Worm (Caenorhabditis elegans) whole organism, L2 larva: Measurements from ENCODE around the gene R01H2.1.

Experiments
- C34F6.9 ChIP-seq: fragments of 150-350 bp; optimal IDR thresholded peaks from 2 replicates; lab custom pipeline; 2014; ENCODE audit warnings: missing biosample characterization, missing genetic modification characterization
- F13H6.1 ChIP-seq: sonication (generic microtip); optimal IDR thresholded peaks from 2 replicates; lab custom pipeline; 2016; ENCODE audit warnings: missing genetic modification characterization, missing compliant biosample characterization
- R02D3.7 ChIP-seq: fragments of 150-350 bp; optimal IDR thresholded peaks from 2 replicates; lab custom pipeline; 2014; ENCODE audit warnings: missing biosample characterization, missing genetic modification characterization
- Y55F3AM.14 ChIP-seq: fragments of 200-800 bp; sonication (Bioruptor generic); optimal IDR thresholded peaks from 2 replicates; lab custom pipeline; 2018; ENCODE audit warnings: mild to moderate bottlenecking, missing genetic modification characterization, missing compliant biosample characterization
- ZK546.5 ChIP-seq: sonication (generic microtip); optimal IDR thresholded peaks from 2 replicates; lab custom pipeline; 2017; ENCODE audit warnings: missing biosample characterization, missing genetic modification characterization
- alr-1 ChIP-seq: fragments of 150-350 bp; optimal IDR thresholded peaks from 2 replicates; lab custom pipeline; 2014; ENCODE audit warnings: missing biosample characterization, missing genetic modification characterization
- aly-2 ChIP-seq: fragments of 150-350 bp; optimal IDR thresholded peaks from 2 replicates; lab custom pipeline; 2014; ENCODE audit warnings: missing biosample characterization, missing genetic modification characterization
- ama-1 ChIP-seq: fragments of 150-350 bp; optimal IDR thresholded peaks from 2 replicates; lab custom pipeline; 2018; ENCODE audit warnings: inconsistent platforms
- blmp-1 ChIP-seq: sonication (generic microtip); optimal IDR thresholded peaks from 2 replicates; lab custom pipeline; 2017; ENCODE audit warnings: missing genetic modification characterization, mild to moderate bottlenecking, missing compliant biosample characterization, antibody characterized with exemption, moderate library complexity; ENCODE audit not compliant: insufficient read depth
- dmd-4 ChIP-seq: sonication (generic microtip); optimal IDR thresholded peaks from 2 replicates; lab custom pipeline; 2017; ENCODE audit warnings: missing biosample characterization, missing genetic modification characterization
- egl-27 ChIP-seq: sonication (generic microtip); optimal IDR thresholded peaks from 3 replicates; lab custom pipeline; 2017; ENCODE audit warnings: missing biosample characterization, missing genetic modification reagents, missing genetic modification characterization
- elt-3 ChIP-seq: sonication (generic microtip); optimal IDR thresholded peaks from 2 replicates; lab custom pipeline; 2017; ENCODE audit warnings: missing biosample characterization, missing genetic modification characterization
- fos-1 ChIP-seq: fragments of 150-350 bp; optimal IDR thresholded peaks from 2 replicates; lab custom pipeline; 2014; ENCODE audit warnings: missing biosample characterization, missing genetic modification characterization
- gmeb-1 ChIP-seq: fragments of 150-350 bp; optimal IDR thresholded peaks from 2 replicates; lab custom pipeline; 2014; ENCODE audit warnings: missing biosample characterization, missing genetic modification characterization
- lin-11 ChIP-seq: fragments of 150-350 bp; sonication (generic microtip); optimal IDR thresholded peaks from 2 replicates; lab custom pipeline; 2014; ENCODE audit warnings: missing biosample characterization, missing genetic modification characterization, inconsistent platforms, mixed read lengths
- lin-13 ChIP-seq: fragments of 150-350 bp; optimal IDR thresholded peaks from 2 replicates; lab custom pipeline; 2014; ENCODE audit warnings: missing biosample characterization, missing genetic modification reagents, missing genetic modification characterization
- lin-39 ChIP-seq: fragments of 150-350 bp; optimal IDR thresholded peaks from 2 replicates; lab custom pipeline; 2014; ENCODE audit warnings: missing biosample characterization, missing genetic modification reagents, missing genetic modification characterization
- lsy-2 ChIP-seq, 2 experiments: fragments of 150-350 bp in 1 of 2; sonication (generic microtip) in 1 of 2; optimal IDR thresholded peaks; 2 replicates each; lab custom pipeline; 2014 to 2017; ENCODE audit warnings: missing biosample characterization in 2 of 2, missing genetic modification characterization in 2 of 2
- mbf-1 ChIP-seq: sonication (generic microtip); optimal IDR thresholded peaks from 2 replicates; lab custom pipeline; 2017; ENCODE audit warnings: missing biosample characterization, missing genetic modification characterization
- nhr-10 ChIP-seq: sonication (generic microtip); optimal IDR thresholded peaks from 2 replicates; lab custom pipeline; 2017; ENCODE audit warnings: missing biosample characterization, missing genetic modification characterization
- nhr-11 ChIP-seq: fragments of 150-350 bp; optimal IDR thresholded peaks from 2 replicates; lab custom pipeline; 2014; ENCODE audit warnings: missing biosample characterization, missing genetic modification characterization
- nhr-12 ChIP-seq: fragments of 150-350 bp; optimal IDR thresholded peaks from 2 replicates; lab custom pipeline; 2014; ENCODE audit warnings: missing biosample characterization, missing genetic modification characterization
- nhr-129 ChIP-seq: fragments of 150-350 bp; optimal IDR thresholded peaks from 2 replicates; lab custom pipeline; 2014; ENCODE audit warnings: missing biosample characterization, missing genetic modification characterization
- nhr-23 ChIP-seq: fragments of 150-350 bp; optimal IDR thresholded peaks from 2 replicates; lab custom pipeline; 2014; ENCODE audit warnings: missing biosample characterization, missing genetic modification reagents, missing genetic modification characterization
- nhr-237 ChIP-seq: fragments of 150-350 bp; optimal IDR thresholded peaks from 2 replicates; lab custom pipeline; 2014; ENCODE audit warnings: missing biosample characterization, missing genetic modification characterization
- peb-1 ChIP-seq: fragments of 150-350 bp; optimal IDR thresholded peaks from 2 replicates; lab custom pipeline; 2014; ENCODE audit warnings: missing biosample characterization, missing genetic modification characterization
- sem-4 ChIP-seq: fragments of 150-350 bp; optimal IDR thresholded peaks from 2 replicates; lab custom pipeline; 2014; ENCODE audit warnings: missing biosample characterization, missing genetic modification reagents, missing genetic modification characterization
- skn-1 ChIP-seq: sonication (generic microtip); optimal IDR thresholded peaks from 2 replicates; lab custom pipeline; 2017; ENCODE audit warnings: missing biosample characterization, missing genetic modification characterization
- sma-9 ChIP-seq, 2 experiments: fragments of 150-350 bp in 1 of 2; sonication (generic microtip) in 1 of 2; optimal IDR thresholded peaks; 2 replicates each; lab custom pipeline; 2014 to 2016; ENCODE audit warnings: missing genetic modification characterization in 2 of 2, mild to moderate bottlenecking in 1 of 2, missing biosample characterization in 1 of 2, missing compliant biosample characterization in 1 of 2, missing genetic modification reagents in 1 of 2, moderate library complexity in 1 of 2
- snpc-4 ChIP-seq: fragments of 150-350 bp; optimal IDR thresholded peaks from 2 replicates; lab custom pipeline; 2014; ENCODE audit warnings: missing biosample characterization, missing genetic modification characterization
- unc-39 ChIP-seq: fragments of 150-350 bp; optimal IDR thresholded peaks from 2 replicates; lab custom pipeline; 2014; ENCODE audit warnings: missing biosample characterization, missing genetic modification characterization
- unc-55 ChIP-seq: fragments of 150-350 bp; sonication (generic microtip); optimal IDR thresholded peaks from 3 replicates; lab custom pipeline; 2014; ENCODE audit warnings: missing biosample characterization, missing genetic modification reagents, missing genetic modification characterization
- zag-1 ChIP-seq: fragments of 150-350 bp; optimal IDR thresholded peaks from 2 replicates; lab custom pipeline; 2014; ENCODE audit warnings: missing biosample characterization, missing genetic modification characterization
- ztf-1 ChIP-seq: fragments of 200-800 bp; sonication (Bioruptor generic); conservative IDR thresholded peaks from 2 replicates; pipeline ENCODE4 v1.3.6; 2022; ENCODE audit warnings: missing genetic modification characterization, missing compliant biosample characterization
- ztf-4 ChIP-seq: fragments of 150-350 bp; optimal IDR thresholded peaks from 2 replicates; lab custom pipeline; 2014; ENCODE audit warnings: missing biosample characterization, missing genetic modification characterization

The R01H2.1 gene

DNA sequence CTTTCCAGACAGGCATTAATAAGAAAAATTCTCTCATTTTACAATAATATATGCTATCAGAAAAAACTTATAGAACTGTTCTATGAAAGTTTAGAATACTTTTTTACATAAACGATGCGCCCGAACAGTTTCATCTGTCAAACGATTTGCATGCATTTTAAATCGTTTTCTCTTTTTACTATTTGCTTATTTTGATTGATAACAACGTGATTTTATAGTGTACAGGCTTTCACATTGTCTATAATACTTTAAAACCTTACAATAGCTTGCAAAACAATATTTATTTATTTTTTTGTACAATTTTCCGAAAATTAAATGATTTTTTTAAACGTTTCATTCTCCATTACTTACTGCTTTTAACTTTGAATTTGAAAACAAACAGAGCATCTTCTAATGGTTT lies 17.0 kb upstream of the R01H2.1 start, which contains the start of gene R01H2.7:
Gene R01H2.7 (minus strand): TSS at position 101 of the 400 bp plus-strand sequence.
- TF ChIP-seq fos-1 (tag; lab: Kevin White, UChicago) (no peak), C34F6.9 (tag; lab: Kevin White, UChicago) (no peak), unc-39 (tag; lab: Kevin White, UChicago) (no peak), aly-2 (tag; lab: Kevin White, UChicago) (no peak)

DNA sequence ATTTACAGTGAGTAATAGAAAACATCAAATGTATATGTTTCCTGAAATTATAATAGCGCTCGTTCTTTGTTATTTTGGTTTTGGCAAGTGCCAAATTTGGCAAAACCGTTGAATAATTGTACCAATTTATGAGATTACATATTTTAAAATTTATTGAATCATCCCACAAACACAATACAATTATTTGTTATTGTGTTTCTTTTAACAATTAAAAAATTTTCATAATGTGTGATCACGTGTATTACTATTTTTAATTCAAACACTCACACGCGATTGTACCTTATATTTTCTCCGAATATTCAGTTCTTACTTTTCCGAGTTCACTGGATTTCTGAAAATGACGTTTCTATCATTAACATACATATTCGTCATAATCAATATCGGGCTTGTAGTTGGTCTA lies 6.4 kb upstream of the R01H2.1 start, which contains the start of gene R01H2.2:
Gene R01H2.2 (plus strand): TSS at position 301 of the 400 bp plus-strand sequence.
- TF ChIP-seq ZK546.5 (tag; lab: Kevin White, UChicago) = no peak
- no peak for TF ChIP-seq sma-9 (GFP tag; optimal IDR thresholded peaks at IDR 0.05; lab: Kevin White, UChicago)
- no peak for TF ChIP-seq sma-9 (tag; optimal IDR thresholded peaks at IDR 0.05; lab: Kevin White, UChicago)
- no peak for TF ChIP-seq alr-1 (tag; lab: Kevin White, UChicago)
- no peak for TF ChIP-seq unc-39 (tag; lab: Kevin White, UChicago)
- no peak for TF ChIP-seq ztf-4 (tag; lab: Kevin White, UChicago)
- no peak for TF ChIP-seq lin-39 (tag; lab: Kevin White, UChicago)
- TF ChIP-seq nhr-11 (tag; lab: Kevin White, UChicago) = no peak
- TF ChIP-seq lsy-2 (tag; optimal IDR thresholded peaks at IDR 0.05; lab: Kevin White, UChicago) = no peak
- TF ChIP-seq C34F6.9 (tag; lab: Kevin White, UChicago) = no peak
- TF ChIP-seq elt-3 (tag; lab: Kevin White, UChicago) = no peak
- no peak for TF ChIP-seq dmd-4 (tag; lab: Kevin White, UChicago)
- TF ChIP-seq Y55F3AM.14 (GFP tag; lab: Kevin White, UChicago) = no peak
- TF ChIP-seq fos-1 (tag; lab: Kevin White, UChicago) = no peak
- TF ChIP-seq sem-4 (tag; lab: Kevin White, UChicago) = no peak
- no peak for TF ChIP-seq ama-1 (lab: Kevin White, UChicago)
- TF ChIP-seq blmp-1 (tag; lab: Kevin White, UChicago) = no peak
- TF ChIP-seq, all 48 proteins: peak for 0

DNA sequence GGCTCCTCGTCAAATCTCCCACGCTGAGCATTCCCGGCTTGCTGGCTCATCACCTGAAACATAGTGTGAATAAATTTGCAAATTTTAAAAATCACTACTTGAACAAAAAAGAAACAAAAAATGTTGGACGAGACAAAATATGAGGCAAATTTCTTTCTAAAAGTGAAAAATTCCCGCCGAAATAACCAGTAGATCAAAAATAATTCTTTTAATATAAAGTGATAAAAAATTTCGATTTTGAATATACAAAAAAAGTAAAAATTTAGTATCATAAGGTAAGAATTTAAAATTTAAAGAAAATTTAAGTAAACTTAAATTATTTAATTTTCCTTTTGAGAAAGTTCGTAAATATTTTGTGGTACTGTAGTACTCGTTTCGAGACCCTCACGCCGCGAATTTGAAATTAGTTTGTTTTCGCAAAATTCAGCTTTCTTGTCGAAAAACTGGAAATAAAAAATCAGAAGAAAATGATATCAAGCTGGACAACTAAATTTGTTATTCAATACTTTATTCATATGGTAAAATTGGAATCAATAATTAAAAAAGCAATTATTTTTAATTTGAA lies 2.1 kb upstream of the R01H2.1 start, which contains the start of gene egg-2:
Gene egg-2 (minus strand): TSS at position 53 of the 565 bp plus-strand sequence.
- TF ChIP-seq nhr-129 (no peak), unc-39 (tag; lab: Kevin White, UChicago) (no peak), snpc-4 (tag; lab: Kevin White, UChicago) (no peak)

DNA sequence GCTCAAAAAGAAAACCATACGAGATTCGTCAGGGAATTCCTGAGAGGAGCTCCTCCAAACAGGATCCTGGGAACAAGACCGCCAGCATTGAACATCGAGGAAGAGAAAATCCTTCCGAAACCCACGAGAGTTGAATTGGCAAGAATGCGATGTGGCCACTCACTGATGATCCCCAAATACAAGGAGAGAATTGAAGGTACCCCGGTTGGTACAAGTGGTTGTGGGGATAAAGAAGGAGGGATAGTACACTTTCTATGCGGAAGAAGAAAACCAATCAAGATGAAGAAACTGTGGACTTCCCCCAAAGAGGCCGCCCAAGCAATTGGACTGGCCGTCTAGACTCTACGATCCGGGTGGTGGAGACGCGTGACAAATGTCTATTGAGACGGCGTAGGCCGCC lies 381 bp downstream of the R01H2.1 start:
- no peak for TF ChIP-seq nhr-10 (tag; lab: Kevin White, UChicago)
- TF ChIP-seq elt-3 (tag; lab: Kevin White, UChicago) = no peak
- no peak for TF ChIP-seq fos-1 (tag; lab: Kevin White, UChicago)
- no peak for TF ChIP-seq peb-1 (tag; lab: Kevin White, UChicago)
- no peak for TF ChIP-seq R02D3.7 (tag; lab: Kevin White, UChicago)
- TF ChIP-seq snpc-4 (tag; lab: Kevin White, UChicago) = no peak
- TF ChIP-seq egl-27 = no peak
- TF ChIP-seq ama-1 (lab: Kevin White, UChicago) = no peak
- TF ChIP-seq nhr-23 = no peak
- no peak for TF ChIP-seq nhr-12 (tag; lab: Kevin White, UChicago)
- no peak for TF ChIP-seq lin-13 (GFP tag; lab: Kevin White, UChicago)

DNA sequence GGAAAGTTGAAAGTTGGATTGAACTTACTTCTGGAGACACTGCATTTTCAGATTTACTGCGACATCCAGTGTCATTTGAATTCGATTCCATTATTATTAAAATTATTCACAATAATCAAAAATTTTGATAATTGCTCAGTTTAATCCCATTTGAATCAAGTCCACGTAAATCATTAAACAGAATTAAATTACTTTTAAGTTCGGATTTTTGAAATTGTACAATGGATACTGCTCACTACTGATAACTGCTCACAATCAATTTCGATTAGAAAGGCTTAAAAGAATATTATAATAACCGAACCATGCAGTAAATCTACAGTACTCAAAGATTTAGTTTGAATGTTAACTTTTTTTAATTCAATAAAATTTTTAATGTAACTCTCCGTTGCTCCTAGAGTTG lies 1.5 kb downstream of the R01H2.1 start, which contains the start of gene R01H2.4:
Gene R01H2.4 (minus strand): TSS at position 101 of the 400 bp plus-strand sequence.
- TF ChIP-seq C34F6.9 (tag; lab: Kevin White, UChicago) (no peak), egl-27 (no peak), zag-1 (no peak), aly-2 (tag; lab: Kevin White, UChicago) (no peak), nhr-237 (no peak), gmeb-1 (tag; lab: Kevin White, UChicago) (no peak), snpc-4 (tag; lab: Kevin White, UChicago) (no peak), skn-1 (tag; lab: Kevin White, UChicago) (no peak), elt-3 (tag; lab: Kevin White, UChicago) (no peak), nhr-129 (no peak), fos-1 (tag; lab: Kevin White, UChicago) (no peak), F13H6.1 (tag; lab: Kevin White, UChicago) (no peak), lin-11 (tag; lab: Kevin White, UChicago) (no peak), alr-1 (tag; lab: Kevin White, UChicago) (no peak), ztf-1 (GFP tag; lab: Robert Waterston, UW) (no peak), Y55F3AM.14 (GFP tag; lab: Kevin White, UChicago) (no peak), nhr-23 (no peak), unc-55 (GFP tag; lab: Kevin White, UChicago) (no peak), mbf-1 (tag; lab: Kevin White, UChicago) (no peak), lin-13 (GFP tag; lab: Kevin White, UChicago) (no peak)
